Worm (Caenorhabditis elegans): ENCODE results near the gene Y82E9BL.12.

ce11 chrIII:1297604-1298003 is 11.4 kb upstream of the Y82E9BL.12 start, which contains the start of gene fbxa-28:
- TF ChIP-seq W03F9.2 (tag; optimal IDR thresholded peaks at IDR 0.05) (no peak), him-1 (tag; optimal IDR thresholded peaks at IDR 0.05) (no peak), dao-5 (tag; optimal IDR thresholded peaks at IDR 0.05) (no peak)
